Worm (Caenorhabditis elegans): ENCODE measurements around the gene F47B7.2.

ce11 chrX:3752443-3752842, 20.1 kb upstream of the F47B7.2 start:
- TF ChIP-seq nhr-237 (tag; optimal IDR thresholded peaks at IDR 0.05) (no peak), fos-1 (tag; optimal IDR thresholded peaks at IDR 0.05) (no peak), jun-1 (tag; optimal IDR thresholded peaks at IDR 0.05) (no peak), mml-1 (tag; optimal IDR thresholded peaks at IDR 0.05) (no peak), elt-2 (tag; optimal IDR thresholded peaks at IDR 0.05) (no peak), nhr-28 (tag; optimal IDR thresholded peaks at IDR 0.05) (no peak), hmg-11 (tag; optimal IDR thresholded peaks at IDR 0.05) (no peak), tbx-2 (tag; optimal IDR thresholded peaks at IDR 0.05) (no peak), ztf-11 (tag; optimal IDR thresholded peaks at IDR 0.05) (no peak), sea-2 (GFP tag; optimal IDR thresholded peaks at IDR 0.05) (no peak), nhr-11 (tag; optimal IDR thresholded peaks at IDR 0.05) (no peak), fkh-10 (GFP tag; optimal IDR thresholded peaks at IDR 0.05) (no peak), aly-2 (tag; optimal IDR thresholded peaks at IDR 0.05) (no peak), snpc-4 (tag; optimal IDR thresholded peaks at IDR 0.05) (no peak)

Data from whole organism, L3 larva.